Worm (Caenorhabditis elegans) whole organism, L1 larva: ENCODE measurements around the gene unc-32.

Source experiments
- C04F5.9 ChIP-seq: sonication (generic microtip); optimal IDR thresholded peaks from 2 replicates; lab custom pipeline; 2016; ENCODE audit warnings: missing genetic modification characterization, missing compliant biosample characterization
- C16A3.4 ChIP-seq: fragments of 150-350 bp; optimal IDR thresholded peaks from 2 replicates; lab custom pipeline; 2014; ENCODE audit warnings: missing biosample characterization, missing genetic modification characterization
- C34B4.2 ChIP-seq: sonication (generic microtip); optimal IDR thresholded peaks from 2 replicates; lab custom pipeline; 2017; ENCODE audit warnings: mild to moderate bottlenecking, missing genetic modification characterization, missing compliant biosample characterization
- aha-1 ChIP-seq: fragments of 150-350 bp; optimal IDR thresholded peaks from 2 replicates; lab custom pipeline; 2014; ENCODE audit warnings: missing biosample characterization, missing genetic modification characterization
- alr-1 ChIP-seq: fragments of 200-800 bp; sonication (Bioruptor generic); optimal IDR thresholded peaks from 2 replicates; lab custom pipeline; 2018; ENCODE audit warnings: borderline replicate concordance, mild to moderate bottlenecking, missing genetic modification characterization, missing compliant biosample characterization
- blmp-1 ChIP-seq: fragments of 150-350 bp; optimal IDR thresholded peaks from 2 replicates; lab custom pipeline; 2014; ENCODE audit warnings: missing biosample characterization, missing genetic modification characterization
- ceh-8 ChIP-seq: fragments of 200-800 bp; sonication (Bioruptor generic); optimal IDR thresholded peaks from 2 replicates; lab custom pipeline; 2018; ENCODE audit warnings: mild to moderate bottlenecking, missing genetic modification characterization, moderate library complexity, missing compliant biosample characterization
- dpl-1 ChIP-seq, 3 experiments: fragments of 150-350 bp in 2 of 3; sonication (generic microtip) in 1 of 3; optimal IDR thresholded peaks; 2 replicates each; lab custom pipeline; 2014 to 2017; ENCODE audit warnings: missing biosample characterization in 3 of 3, missing genetic modification characterization in 3 of 3, missing genetic modification reagents in 3 of 3
- dsc-1 ChIP-seq: sonication (generic microtip); optimal IDR thresholded peaks from 2 replicates; lab custom pipeline; 2016; ENCODE audit warnings: mild to moderate bottlenecking, missing genetic modification characterization, missing compliant biosample characterization
- efl-1 ChIP-seq, 4 experiments: fragments of 150-350 bp; optimal IDR thresholded peaks in 3 of 4; peaks in 1 of 4; 1 replicate in 1 of 4; 2 replicates in 3 of 4; lab custom pipeline; 2014; ENCODE audit warnings: missing biosample characterization in 2 of 4, missing genetic modification characterization in 2 of 4, missing genetic modification reagents in 2 of 4
- egl-27 ChIP-seq, 2 experiments: fragments of 150-350 bp in 1 of 2; sonication (generic microtip); optimal IDR thresholded peaks; 3 replicates each; lab custom pipeline; 2017 to 2018; ENCODE audit warnings: missing biosample characterization in 2 of 2, missing genetic modification characterization in 2 of 2, missing genetic modification reagents in 2 of 2
- elt-2 ChIP-seq: sonication (generic microtip); optimal IDR thresholded peaks from 2 replicates; lab custom pipeline; 2016; ENCODE audit warnings: missing genetic modification characterization, mild to moderate bottlenecking, inconsistent platforms, missing compliant biosample characterization, missing genetic modification reagents
- fkh-4 ChIP-seq: sonication (generic microtip); optimal IDR thresholded peaks from 2 replicates; lab custom pipeline; 2016; ENCODE audit warnings: missing compliant biosample characterization, missing genetic modification characterization, borderline replicate concordance
- fkh-8 ChIP-seq: sonication (generic microtip); optimal IDR thresholded peaks from 2 replicates; lab custom pipeline; 2016; ENCODE audit warnings: mild to moderate bottlenecking, missing genetic modification characterization, missing compliant biosample characterization
- fos-1 ChIP-seq: fragments of 150-350 bp; optimal IDR thresholded peaks from 2 replicates; lab custom pipeline; 2014; ENCODE audit warnings: missing biosample characterization, missing genetic modification characterization
- irx-1 ChIP-seq: sonication (generic microtip); optimal IDR thresholded peaks from 2 replicates; lab custom pipeline; 2016; ENCODE audit warnings: missing genetic modification characterization, missing compliant biosample characterization
- isw-1 ChIP-seq: fragments of 200-800 bp; sonication (Bioruptor generic); IDR thresholded peaks from 2 replicates; pipeline ENCODE4 v1.3.6; 2022; ENCODE audit warnings: missing genetic modification characterization, missing compliant biosample characterization
- lin-13 ChIP-seq: fragments of 150-350 bp; optimal IDR thresholded peaks from 2 replicates; lab custom pipeline; 2014; ENCODE audit warnings: missing biosample characterization, missing genetic modification reagents, missing genetic modification characterization
- lin-15B ChIP-seq: fragments of 150-350 bp; sonication (generic microtip); optimal IDR thresholded peaks from 3 replicates; lab custom pipeline; 2014; ENCODE audit warnings: missing biosample characterization, missing genetic modification characterization
- lin-35 ChIP-seq, 2 experiments: fragments of 150-350 bp; optimal IDR thresholded peaks; 2 replicates each; lab custom pipeline; 2014; ENCODE audit warnings: missing biosample characterization in 2 of 2, missing genetic modification characterization in 2 of 2, missing genetic modification reagents in 2 of 2
- lsy-2 ChIP-seq, 2 experiments: fragments of 150-350 bp; optimal IDR thresholded peaks; 2 replicates each; lab custom pipeline; 2014; ENCODE audit warnings: missing biosample characterization in 2 of 2, missing genetic modification characterization in 2 of 2
- mab-9 ChIP-seq: fragments of 200-800 bp; sonication (Bioruptor generic); IDR thresholded peaks from 2 replicates; pipeline ENCODE4 v1.3.6; 2022; ENCODE audit warnings: missing genetic modification reagents, missing genetic modification characterization, missing compliant biosample characterization
- mef-2 ChIP-seq: fragments of 150-350 bp; optimal IDR thresholded peaks from 2 replicates; lab custom pipeline; 2014; ENCODE audit warnings: missing biosample characterization, missing genetic modification characterization
- mep-1 ChIP-seq: fragments of 150-350 bp; optimal IDR thresholded peaks from 2 replicates; lab custom pipeline; 2014; ENCODE audit warnings: missing biosample characterization, missing genetic modification characterization
- nhr-12 ChIP-seq: sonication (generic microtip); optimal IDR thresholded peaks from 2 replicates; lab custom pipeline; 2017; ENCODE audit warnings: missing biosample characterization, missing genetic modification characterization
- nhr-19 ChIP-seq: fragments of 200-800 bp; sonication (Bioruptor generic); conservative IDR thresholded peaks from 2 replicates; pipeline ENCODE4 v1.3.6; 2022; ENCODE audit warnings: missing genetic modification characterization, missing compliant biosample characterization
- nhr-20 ChIP-seq: sonication (generic microtip); optimal IDR thresholded peaks from 2 replicates; lab custom pipeline; 2016; ENCODE audit warnings: mild to moderate bottlenecking, missing genetic modification characterization, missing compliant biosample characterization
- nhr-237 ChIP-seq: fragments of 150-350 bp; optimal IDR thresholded peaks from 2 replicates; lab custom pipeline; 2014; ENCODE audit warnings: missing biosample characterization, missing genetic modification characterization
- nhr-47 ChIP-seq: sonication (generic microtip); optimal IDR thresholded peaks from 2 replicates; lab custom pipeline; 2016; ENCODE audit warnings: mild to moderate bottlenecking, missing genetic modification characterization, moderate library complexity, missing compliant biosample characterization
- nhr-71 ChIP-seq: sonication (generic microtip); optimal IDR thresholded peaks from 2 replicates; lab custom pipeline; 2016; ENCODE audit warnings: mild to moderate bottlenecking, missing genetic modification characterization, moderate library complexity, missing compliant biosample characterization
- nhr-77 ChIP-seq: fragments of 150-350 bp; optimal IDR thresholded peaks from 2 replicates; lab custom pipeline; 2014; ENCODE audit warnings: missing biosample characterization, missing genetic modification characterization
- nhr-84 ChIP-seq: sonication (generic microtip); optimal IDR thresholded peaks from 2 replicates; lab custom pipeline; 2017; ENCODE audit warnings: missing biosample characterization, missing genetic modification characterization
- nhr-85 ChIP-seq: sonication (generic microtip); peaks from one replicate; lab custom pipeline; 2016; ENCODE audit warnings: missing genetic modification characterization, inconsistent platforms, missing compliant biosample characterization
- nhr-90 ChIP-seq: sonication (generic microtip); optimal IDR thresholded peaks from 2 replicates; lab custom pipeline; 2016; ENCODE audit warnings: mild to moderate bottlenecking, missing genetic modification characterization, missing compliant biosample characterization; ENCODE audit not compliant: poor library complexity
- pag-3 ChIP-seq: sonication (generic microtip); optimal IDR thresholded peaks from 2 replicates; lab custom pipeline; 2017; ENCODE audit warnings: missing genetic modification characterization, mild to moderate bottlenecking, missing compliant biosample characterization, antibody characterized with exemption, borderline replicate concordance; ENCODE audit not compliant: insufficient read depth
- pqm-1 ChIP-seq: sonication (generic microtip); optimal IDR thresholded peaks from 3 replicates; lab custom pipeline; 2017; ENCODE audit warnings: missing biosample characterization, missing genetic modification characterization
- skn-1 ChIP-seq: fragments of 150-350 bp; optimal IDR thresholded peaks from 2 replicates; lab custom pipeline; 2014; ENCODE audit warnings: missing biosample characterization, missing genetic modification characterization
- snpc-4 ChIP-seq: fragments of 150-350 bp; optimal IDR thresholded peaks from 2 replicates; lab custom pipeline; 2014; ENCODE audit warnings: missing biosample characterization, missing genetic modification characterization
- snu-23 ChIP-seq: sonication (generic microtip); optimal IDR thresholded peaks from 2 replicates; lab custom pipeline; 2016; ENCODE audit warnings: missing genetic modification characterization, missing compliant biosample characterization
- sup-37 ChIP-seq: fragments of 200-800 bp; sonication (Bioruptor generic); optimal IDR thresholded peaks from 2 replicates; lab custom pipeline; 2018; ENCODE audit warnings: mild to moderate bottlenecking, missing genetic modification characterization, missing compliant biosample characterization
- swsn-7 ChIP-seq: sonication (generic microtip); optimal IDR thresholded peaks from 2 replicates; lab custom pipeline; 2016; ENCODE audit warnings: missing genetic modification characterization, missing compliant biosample characterization
- tbx-2 ChIP-seq: sonication (generic microtip); optimal IDR thresholded peaks from 2 replicates; lab custom pipeline; 2016; ENCODE audit warnings: missing genetic modification characterization, missing compliant biosample characterization
- tlp-1 ChIP-seq: fragments of 150-350 bp; optimal IDR thresholded peaks from 2 replicates; lab custom pipeline; 2014; ENCODE audit warnings: missing biosample characterization, missing genetic modification characterization
- unc-62 ChIP-seq: fragments of 150-350 bp; optimal IDR thresholded peaks from 2 replicates; lab custom pipeline; 2014; ENCODE audit warnings: missing biosample characterization, missing genetic modification reagents, missing genetic modification characterization
- unc-98 ChIP-seq: fragments of 200-800 bp; sonication (Bioruptor generic); IDR thresholded peaks from 2 replicates; pipeline ENCODE4 v1.3.6; 2022; ENCODE audit warnings: missing genetic modification characterization, missing compliant biosample characterization
- xbp-1 ChIP-seq: sonication (generic microtip); optimal IDR thresholded peaks from 2 replicates; lab custom pipeline; 2016; ENCODE audit warnings: missing genetic modification characterization, missing compliant biosample characterization
- zag-1 ChIP-seq: fragments of 150-350 bp; optimal IDR thresholded peaks from 2 replicates; lab custom pipeline; 2014; ENCODE audit warnings: missing biosample characterization, missing genetic modification characterization
- ztf-11 ChIP-seq, 2 experiments: sonication (generic microtip); optimal IDR thresholded peaks; 2 replicates each; lab custom pipeline; 2016 to 2017; ENCODE audit warnings: missing genetic modification characterization in 2 of 2, missing biosample characterization in 1 of 2, missing compliant biosample characterization in 1 of 2

unc-32 gene

ce11 chrIII:8894782-8895181 lies 10.6 kb upstream of the unc-32 start, which contains the start of gene asna-1:
asna-1 (plus strand) TSS chrIII:8895082.
- TF ChIP-seq C34B4.2 (tag; lab: Kevin White, UChicago) (no peak), egl-27 (tag; optimal IDR thresholded peaks at IDR 0.05; lab: Kevin White, UChicago) (no peak), alr-1 (tag; lab: Kevin White, UChicago) (no peak), tbx-2 (no peak), ceh-8 (GFP tag; lab: Kevin White, UChicago) (no peak), fkh-4 (tag; lab: Kevin White, UChicago) (no peak), fos-1 (tag; lab: Kevin White, UChicago) (no peak), elt-2 (tag; lab: Kevin White, UChicago) (no peak), ztf-11 (tag; optimal IDR thresholded peaks at IDR 0.05; lab: Kevin White, UChicago) (no peak), unc-98 (GFP tag; lab: Robert Waterston, UW) (no peak), unc-62 (GFP tag; lab: Kevin White, UChicago) (no peak), nhr-77 (tag; lab: Kevin White, UChicago) (no peak), pqm-1 (tag; lab: Kevin White, UChicago) (no peak), nhr-12 (no peak), nhr-237 (no peak), mab-9 (GFP tag; lab: Robert Waterston, UW) (no peak), pag-3 (tag; lab: Kevin White, UChicago) (no peak), xbp-1 (no peak)
- TF ChIP-seq, all 84 proteins: peak for 0

- TF ChIP-seq nhr-20 (tag; lab: Kevin White, UChicago), result peak; percentile 50
- peak; percentile 15 for TF ChIP-seq irx-1 (tag; lab: Kevin White, UChicago)
- TF ChIP-seq mef-2 (tag; lab: Kevin White, UChicago), result no peak
- peak; percentile 93 for TF ChIP-seq C04F5.9
- peak; percentile 61 for TF ChIP-seq nhr-19 (GFP tag; lab: Robert Waterston, UW)
- TF ChIP-seq nhr-85 (tag; lab: Kevin White, UChicago), result peak; percentile 33
- TF ChIP-seq zag-1 (tag; lab: Kevin White, UChicago), result no peak
- no peak for TF ChIP-seq aha-1 (tag; lab: Kevin White, UChicago)
- peak; percentile 73 for TF ChIP-seq nhr-71 (tag; lab: Kevin White, UChicago)
- peak; percentile 26 for TF ChIP-seq dsc-1 (tag; lab: Kevin White, UChicago)
- peak; percentile 47 for TF ChIP-seq mep-1
- TF ChIP-seq isw-1 (GFP tag; lab: Robert Waterston, UW), result peak; percentile 51
- peak; percentile 58 for TF ChIP-seq snu-23 (GFP tag; lab: Kevin White, UChicago)
- TF ChIP-seq dpl-1 (GFP tag; optimal IDR thresholded peaks at IDR 0.05; lab: Kevin White, UChicago), result peak; percentile 68 to 86 (median 74)
- no peak for TF ChIP-seq unc-98 (GFP tag; lab: Robert Waterston, UW)
- peak; percentile 48 for TF ChIP-seq nhr-47 (tag; lab: Kevin White, UChicago)
- peak; percentile 76 to 89 for TF ChIP-seq lin-35 (GFP tag; optimal IDR thresholded peaks at IDR 0.05; lab: Kevin White, UChicago)
- TF ChIP-seq blmp-1 (tag; lab: Kevin White, UChicago), result peak; percentile 83
- no peak for TF ChIP-seq sup-37
- no peak for TF ChIP-seq tlp-1
- peak; percentile 38 for TF ChIP-seq xbp-1
- TF ChIP-seq snpc-4 (tag; lab: Kevin White, UChicago), result peak; percentile 1
- TF ChIP-seq mab-9 (GFP tag; lab: Robert Waterston, UW), result no peak
- peak; percentile 26 for TF ChIP-seq fkh-8 (tag; lab: Kevin White, UChicago)
- peak; percentile 84 for TF ChIP-seq lin-15B
- TF ChIP-seq tbx-2, result peak; percentile 12
- TF ChIP-seq fos-1 (tag; lab: Kevin White, UChicago), result no peak
- peak; percentile 79 to 93 for TF ChIP-seq lsy-2 (tag; optimal IDR thresholded peaks at IDR 0.05; lab: Kevin White, UChicago)
- peak; percentile 9 for TF ChIP-seq nhr-90 (tag; lab: Kevin White, UChicago)
- TF ChIP-seq nhr-84, result no peak
- peak; percentile 50 for TF ChIP-seq skn-1 (tag; lab: Kevin White, UChicago)
- peak; percentile 18 for TF ChIP-seq lin-13
- TF ChIP-seq efl-1 (optimal IDR thresholded peaks at IDR 0.05; lab: Kevin White, UChicago), result peak; percentile 77 to 79
- peak; percentile 83 to 97 for TF ChIP-seq efl-1 (GFP tag; optimal IDR thresholded peaks at IDR 0.05 in 1 of 2; lab: Kevin White, UChicago)
- peak; percentile 46 for TF ChIP-seq swsn-7 (tag; lab: Kevin White, UChicago)
- peak; percentile 13 for TF ChIP-seq C16A3.4
These were observed 5.6 kb upstream of the unc-32 start for ce11 chrIII:8899767-8900166.
